Worm (Caenorhabditis elegans) whole organism, L2 larva: ENCODE results near the gene R03H10.4.

Source experiments
- Y55F3AM.14 ChIP-seq: fragments of 200-800 bp; sonication (Bioruptor generic); optimal IDR thresholded peaks from 2 replicates; lab custom pipeline; 2018; ENCODE audit warnings: mild to moderate bottlenecking, missing genetic modification characterization, missing compliant biosample characterization
- alr-1 ChIP-seq: fragments of 150-350 bp; optimal IDR thresholded peaks from 2 replicates; lab custom pipeline; 2014; ENCODE audit warnings: missing biosample characterization, missing genetic modification characterization
- ama-1 ChIP-seq: fragments of 150-350 bp; optimal IDR thresholded peaks from 2 replicates; lab custom pipeline; 2018; ENCODE audit warnings: inconsistent platforms
- egl-27 ChIP-seq: sonication (generic microtip); optimal IDR thresholded peaks from 3 replicates; lab custom pipeline; 2017; ENCODE audit warnings: missing biosample characterization, missing genetic modification reagents, missing genetic modification characterization
- elt-1 ChIP-seq: fragments of 150-350 bp; optimal IDR thresholded peaks from 2 replicates; lab custom pipeline; 2014; ENCODE audit warnings: missing biosample characterization, missing genetic modification characterization
- elt-3 ChIP-seq: sonication (generic microtip); optimal IDR thresholded peaks from 2 replicates; lab custom pipeline; 2017; ENCODE audit warnings: missing biosample characterization, missing genetic modification characterization
- lin-13 ChIP-seq: fragments of 150-350 bp; optimal IDR thresholded peaks from 2 replicates; lab custom pipeline; 2014; ENCODE audit warnings: missing biosample characterization, missing genetic modification reagents, missing genetic modification characterization
- nhr-11 ChIP-seq: fragments of 150-350 bp; optimal IDR thresholded peaks from 2 replicates; lab custom pipeline; 2014; ENCODE audit warnings: missing biosample characterization, missing genetic modification characterization
- nhr-77 ChIP-seq: fragments of 150-350 bp; optimal IDR thresholded peaks from 2 replicates; lab custom pipeline; 2014; ENCODE audit warnings: missing biosample characterization, missing genetic modification characterization
- unc-39 ChIP-seq: fragments of 150-350 bp; optimal IDR thresholded peaks from 2 replicates; lab custom pipeline; 2014; ENCODE audit warnings: missing biosample characterization, missing genetic modification characterization

DNA sequence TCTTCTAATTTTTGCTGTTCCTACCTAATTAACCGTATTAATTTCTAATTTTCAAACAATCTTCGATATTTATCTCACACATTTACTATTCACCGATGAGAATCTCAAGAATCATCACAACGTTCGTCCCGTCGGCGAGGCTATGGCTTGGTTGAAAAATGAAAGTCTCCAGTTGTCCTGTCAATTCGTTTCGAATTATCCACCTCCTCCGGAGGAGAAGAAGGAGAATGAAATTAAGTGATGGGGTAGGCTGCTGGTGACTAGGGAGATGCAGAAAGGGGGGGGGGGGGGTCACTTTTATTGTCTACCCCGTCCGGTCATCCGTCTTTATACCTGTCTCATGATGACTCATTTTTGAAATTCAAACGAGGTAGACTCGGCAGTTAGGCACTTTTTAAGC is 15.4 kb downstream of the R03H10.4 start:
- TF ChIP-seq unc-39 (tag; lab: Kevin White, UChicago) (no peak), ama-1 (lab: Kevin White, UChicago) (no peak), Y55F3AM.14 (GFP tag; lab: Kevin White, UChicago) (no peak), nhr-77 (no peak), alr-1 (tag; lab: Kevin White, UChicago) (no peak), nhr-11 (tag; lab: Kevin White, UChicago) (no peak), elt-3 (tag; lab: Kevin White, UChicago) (no peak), lin-13 (GFP tag; lab: Kevin White, UChicago) (no peak), egl-27 (tag; lab: Kevin White, UChicago) (no peak), elt-1 (tag; lab: Kevin White, UChicago) (no peak)
